Fruit fly (Drosophila melanogaster): ENCODE measurements around the gene eIF2A.

DNA sequence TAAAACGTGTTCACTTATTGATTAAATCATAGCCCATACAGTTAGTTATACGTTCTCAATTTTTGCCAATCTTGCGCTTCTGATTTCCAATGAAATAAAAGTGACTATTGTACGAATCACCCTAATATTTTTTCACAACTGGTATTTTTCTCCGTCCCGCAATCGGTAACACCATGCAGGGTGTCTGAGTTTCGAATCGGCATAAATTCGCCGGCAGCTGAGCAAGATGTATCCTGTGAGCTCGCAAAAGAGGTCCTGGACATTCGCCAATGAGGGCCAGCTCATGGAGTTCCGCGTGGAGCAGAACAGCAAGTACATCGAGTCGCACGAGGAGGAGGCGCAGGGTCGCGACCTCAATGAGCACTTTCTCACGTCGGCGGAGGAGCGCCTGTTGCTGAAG is 2.8 kb upstream of the eIF2A start, which contains the start of gene CycH:
- TF ChIP-seq CG9948 (tag; optimal IDR thresholded peaks at IDR 0.05), result no peak
- TF ChIP-seq CG4496 (GFP tag; IDR thresholded peaks at IDR 0.05), result no peak
- peak; percentile 32; the same call in 1 of the 2 replicates for TF ChIP-seq CG12605 (GFP tag; IDR thresholded peaks at IDR 0.05)
- no peak for TF ChIP-seq EcR (GFP tag; optimal IDR thresholded peaks at IDR 0.05)
- TF ChIP-seq CG8159 (tag; optimal IDR thresholded peaks at IDR 0.05), result no peak
- no peak for TF ChIP-seq Pif1A (GFP tag; optimal IDR thresholded peaks at IDR 0.05)
- TF ChIP-seq CG15710 (tag; optimal IDR thresholded peaks at IDR 0.05), result peak; percentile 22

Data from whole organism, pupa.